Fruit fly (Drosophila melanogaster) whole organism, wandering third instar larva: ENCODE results near the gene Sec71.

ENCODE experiments used
- CG32264 ChIP-seq: fragments of 200-800 bp; sonication (Bioruptor generic); optimal IDR thresholded peaks from 2 replicates; lab custom pipeline; 2016; ENCODE audit warnings: missing biosample characterization, missing genetic modification characterization
- CG9705 ChIP-seq: fragments of 200-800 bp; sonication (Bioruptor generic); optimal IDR thresholded peaks from 2 replicates; lab custom pipeline; 2018; ENCODE audit warnings: missing biosample characterization, mild to moderate bottlenecking, missing genetic modification characterization
- Jra ChIP-seq: sonication (Bioruptor generic); optimal IDR thresholded peaks from 2 replicates; lab custom pipeline; 2016; ENCODE audit warnings: missing biosample characterization, missing genetic modification characterization
- foxo ChIP-seq, 2 experiments: fragments of 200-800 bp; sonication (Bioruptor generic); optimal IDR thresholded peaks; 2 replicates in 1 of 2; 3 replicates in 1 of 2; lab custom pipeline; 2016 to 2017; ENCODE audit warnings: missing biosample characterization in 2 of 2, missing genetic modification characterization in 2 of 2
- psq ChIP-seq: fragments of 200-800 bp; sonication (Bioruptor generic); optimal IDR thresholded peaks from 3 replicates; lab custom pipeline; 2017; ENCODE audit warnings: missing biosample characterization, mild to moderate bottlenecking, missing genetic modification characterization, moderate library complexity
- sage ChIP-seq: fragments of 200-800 bp; sonication (Bioruptor generic); optimal IDR thresholded peaks from 2 replicates; lab custom pipeline; 2016; ENCODE audit warnings: missing biosample characterization, mild to moderate bottlenecking, missing genetic modification characterization

DNA sequence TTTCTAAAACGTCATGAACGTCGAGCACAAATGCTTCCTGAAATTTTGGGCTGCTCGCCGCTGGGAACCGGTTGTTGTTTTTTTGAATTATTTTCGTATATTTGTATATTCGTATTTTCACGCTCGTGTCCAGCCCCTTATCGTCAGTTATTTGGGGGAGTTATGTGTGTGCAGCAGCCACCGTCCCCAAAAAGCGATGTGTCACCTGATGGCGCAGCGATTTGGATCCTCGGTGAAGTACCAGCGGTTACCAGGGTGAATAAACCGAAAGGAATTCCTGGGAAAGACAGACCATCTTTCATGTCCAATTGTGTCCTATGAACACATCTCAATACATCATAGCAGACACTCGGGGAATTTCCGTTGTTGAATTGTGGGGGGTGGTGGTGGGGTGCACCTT is 26.9 kb downstream of the Sec71 start:
- TF ChIP-seq psq (no peak), CG32264 (GFP tag; lab: Kevin White, UChicago) (no peak), sage (GFP tag; lab: Kevin White, UChicago) (no peak), foxo (GFP tag; optimal IDR thresholded peaks at IDR 0.05; lab: Kevin White, UChicago) (no peak), Jra (GFP tag; lab: Kevin White, UChicago) (no peak), CG9705 (GFP tag; lab: Kevin White, UChicago) (no peak)
